Worm (Caenorhabditis elegans) whole organism, L2 larva: Measurements from ENCODE around the gene tpk-1.

Source experiments
- C34F6.9 ChIP-seq: fragments of 150-350 bp; optimal IDR thresholded peaks from 2 replicates; lab custom pipeline; 2014; ENCODE audit warnings: missing biosample characterization, missing genetic modification characterization
- F13H6.1 ChIP-seq: sonication (generic microtip); optimal IDR thresholded peaks from 2 replicates; lab custom pipeline; 2016; ENCODE audit warnings: missing genetic modification characterization, missing compliant biosample characterization
- R02D3.7 ChIP-seq: fragments of 150-350 bp; optimal IDR thresholded peaks from 2 replicates; lab custom pipeline; 2014; ENCODE audit warnings: missing biosample characterization, missing genetic modification characterization
- Y55F3AM.14 ChIP-seq: fragments of 200-800 bp; sonication (Bioruptor generic); optimal IDR thresholded peaks from 2 replicates; lab custom pipeline; 2018; ENCODE audit warnings: mild to moderate bottlenecking, missing genetic modification characterization, missing compliant biosample characterization
- ZK546.5 ChIP-seq: sonication (generic microtip); optimal IDR thresholded peaks from 2 replicates; lab custom pipeline; 2017; ENCODE audit warnings: missing biosample characterization, missing genetic modification characterization
- alr-1 ChIP-seq: fragments of 150-350 bp; optimal IDR thresholded peaks from 2 replicates; lab custom pipeline; 2014; ENCODE audit warnings: missing biosample characterization, missing genetic modification characterization
- ama-1 ChIP-seq: fragments of 150-350 bp; optimal IDR thresholded peaks from 2 replicates; lab custom pipeline; 2018; ENCODE audit warnings: inconsistent platforms
- blmp-1 ChIP-seq: sonication (generic microtip); optimal IDR thresholded peaks from 2 replicates; lab custom pipeline; 2017; ENCODE audit warnings: missing genetic modification characterization, mild to moderate bottlenecking, missing compliant biosample characterization, antibody characterized with exemption, moderate library complexity; ENCODE audit not compliant: insufficient read depth
- ceh-82 ChIP-seq: fragments of 150-350 bp; optimal IDR thresholded peaks from 2 replicates; lab custom pipeline; 2014; ENCODE audit warnings: missing biosample characterization, missing genetic modification characterization
- crh-2 ChIP-seq: sonication (generic microtip); optimal IDR thresholded peaks from 2 replicates; lab custom pipeline; 2017; ENCODE audit warnings: missing biosample characterization, missing genetic modification characterization
- egl-27 ChIP-seq: sonication (generic microtip); optimal IDR thresholded peaks from 3 replicates; lab custom pipeline; 2017; ENCODE audit warnings: missing biosample characterization, missing genetic modification reagents, missing genetic modification characterization
- elt-1 ChIP-seq: fragments of 150-350 bp; optimal IDR thresholded peaks from 2 replicates; lab custom pipeline; 2014; ENCODE audit warnings: missing biosample characterization, missing genetic modification characterization
- fos-1 ChIP-seq: fragments of 150-350 bp; optimal IDR thresholded peaks from 2 replicates; lab custom pipeline; 2014; ENCODE audit warnings: missing biosample characterization, missing genetic modification characterization
- gmeb-1 ChIP-seq: fragments of 150-350 bp; optimal IDR thresholded peaks from 2 replicates; lab custom pipeline; 2014; ENCODE audit warnings: missing biosample characterization, missing genetic modification characterization
- lin-39 ChIP-seq: fragments of 150-350 bp; optimal IDR thresholded peaks from 2 replicates; lab custom pipeline; 2014; ENCODE audit warnings: missing biosample characterization, missing genetic modification reagents, missing genetic modification characterization
- lsy-2 ChIP-seq, 2 experiments: fragments of 150-350 bp in 1 of 2; sonication (generic microtip) in 1 of 2; optimal IDR thresholded peaks; 2 replicates each; lab custom pipeline; 2014 to 2017; ENCODE audit warnings: missing biosample characterization in 2 of 2, missing genetic modification characterization in 2 of 2
- mbf-1 ChIP-seq: sonication (generic microtip); optimal IDR thresholded peaks from 2 replicates; lab custom pipeline; 2017; ENCODE audit warnings: missing biosample characterization, missing genetic modification characterization
- mdl-1 ChIP-seq, 2 experiments: fragments of 150-350 bp in 1 of 2; sonication (generic microtip) in 1 of 2; optimal IDR thresholded peaks; 2 replicates each; lab custom pipeline; 2017; ENCODE audit warnings: missing biosample characterization in 2 of 2, missing genetic modification characterization in 2 of 2
- nhr-11 ChIP-seq: fragments of 150-350 bp; optimal IDR thresholded peaks from 2 replicates; lab custom pipeline; 2014; ENCODE audit warnings: missing biosample characterization, missing genetic modification characterization
- nhr-12 ChIP-seq: fragments of 150-350 bp; optimal IDR thresholded peaks from 2 replicates; lab custom pipeline; 2014; ENCODE audit warnings: missing biosample characterization, missing genetic modification characterization
- nhr-129 ChIP-seq: fragments of 150-350 bp; optimal IDR thresholded peaks from 2 replicates; lab custom pipeline; 2014; ENCODE audit warnings: missing biosample characterization, missing genetic modification characterization
- nhr-21 ChIP-seq: fragments of 150-350 bp; optimal IDR thresholded peaks from 2 replicates; lab custom pipeline; 2014; ENCODE audit warnings: missing biosample characterization, missing genetic modification characterization
- nhr-23 ChIP-seq: fragments of 150-350 bp; optimal IDR thresholded peaks from 2 replicates; lab custom pipeline; 2014; ENCODE audit warnings: missing biosample characterization, missing genetic modification reagents, missing genetic modification characterization
- nhr-237 ChIP-seq: fragments of 150-350 bp; optimal IDR thresholded peaks from 2 replicates; lab custom pipeline; 2014; ENCODE audit warnings: missing biosample characterization, missing genetic modification characterization
- nhr-25 ChIP-seq: fragments of 150-350 bp; sonication (generic microtip); optimal IDR thresholded peaks from 3 replicates; lab custom pipeline; 2014; ENCODE audit warnings: missing biosample characterization, missing genetic modification characterization
- nhr-6 ChIP-seq: fragments of 150-350 bp; optimal IDR thresholded peaks from 2 replicates; lab custom pipeline; 2014; ENCODE audit warnings: missing biosample characterization, missing genetic modification characterization
- sem-4 ChIP-seq: fragments of 150-350 bp; optimal IDR thresholded peaks from 2 replicates; lab custom pipeline; 2014; ENCODE audit warnings: missing biosample characterization, missing genetic modification reagents, missing genetic modification characterization
- skn-1 ChIP-seq: sonication (generic microtip); optimal IDR thresholded peaks from 2 replicates; lab custom pipeline; 2017; ENCODE audit warnings: missing biosample characterization, missing genetic modification characterization
- sma-3 ChIP-seq: sonication (generic microtip); optimal IDR thresholded peaks from 2 replicates; lab custom pipeline; 2016; ENCODE audit warnings: missing genetic modification reagents, missing genetic modification characterization, missing compliant biosample characterization
- sma-9 ChIP-seq, 2 experiments: fragments of 150-350 bp in 1 of 2; sonication (generic microtip) in 1 of 2; optimal IDR thresholded peaks; 2 replicates each; lab custom pipeline; 2014 to 2016; ENCODE audit warnings: missing genetic modification characterization in 2 of 2, mild to moderate bottlenecking in 1 of 2, missing biosample characterization in 1 of 2, missing compliant biosample characterization in 1 of 2, missing genetic modification reagents in 1 of 2, moderate library complexity in 1 of 2
- snpc-4 ChIP-seq: fragments of 150-350 bp; optimal IDR thresholded peaks from 2 replicates; lab custom pipeline; 2014; ENCODE audit warnings: missing biosample characterization, missing genetic modification characterization
- unc-39 ChIP-seq: fragments of 150-350 bp; optimal IDR thresholded peaks from 2 replicates; lab custom pipeline; 2014; ENCODE audit warnings: missing biosample characterization, missing genetic modification characterization
- unc-55 ChIP-seq: fragments of 150-350 bp; sonication (generic microtip); optimal IDR thresholded peaks from 3 replicates; lab custom pipeline; 2014; ENCODE audit warnings: missing biosample characterization, missing genetic modification reagents, missing genetic modification characterization
- ztf-1 ChIP-seq: fragments of 200-800 bp; sonication (Bioruptor generic); conservative IDR thresholded peaks from 2 replicates; pipeline ENCODE4 v1.3.6; 2022; ENCODE audit warnings: missing genetic modification characterization, missing compliant biosample characterization
- ztf-11 ChIP-seq: sonication (generic microtip); optimal IDR thresholded peaks from 2 replicates; lab custom pipeline; 2017; ENCODE audit warnings: missing biosample characterization, missing genetic modification characterization
- ztf-4 ChIP-seq: fragments of 150-350 bp; optimal IDR thresholded peaks from 2 replicates; lab custom pipeline; 2014; ENCODE audit warnings: missing biosample characterization, missing genetic modification characterization

The tpk-1 gene

DNA sequence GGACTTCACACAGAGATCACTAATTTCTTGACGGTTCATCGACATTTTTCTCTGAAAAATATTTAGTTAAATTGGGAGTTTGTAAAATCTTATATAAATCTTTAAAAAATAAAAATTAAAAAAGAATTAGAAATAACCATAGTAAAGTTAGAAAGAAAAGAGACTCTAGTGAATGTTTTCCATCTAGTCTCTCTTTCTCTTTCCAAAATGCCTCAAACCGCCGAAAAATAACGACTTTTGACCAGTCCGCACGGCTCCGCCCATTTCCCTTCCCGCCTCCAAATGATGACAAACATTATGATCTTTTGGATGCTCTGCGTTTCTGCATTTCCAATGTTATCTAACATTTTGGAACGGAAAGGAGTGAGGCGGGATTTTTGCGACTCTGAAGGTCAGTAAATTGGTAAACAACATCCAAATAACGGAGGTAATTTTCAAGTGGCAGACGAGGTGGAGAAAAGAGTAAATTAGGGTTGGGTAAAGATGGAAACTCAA is 11.3 kb downstream of the tpk-1 start, which contains the start of gene glb-1:
Gene glb-1 (minus strand): TSS at position 51 of the 495 bp plus-strand sequence.
- TF ChIP-seq ztf-1 (GFP tag; lab: Robert Waterston, UW) (no peak), nhr-129 (tag; lab: Kevin White, UChicago) (peak; percentile 4), nhr-25 (tag; lab: Kevin White, UChicago) (peak; percentile 65)

DNA sequence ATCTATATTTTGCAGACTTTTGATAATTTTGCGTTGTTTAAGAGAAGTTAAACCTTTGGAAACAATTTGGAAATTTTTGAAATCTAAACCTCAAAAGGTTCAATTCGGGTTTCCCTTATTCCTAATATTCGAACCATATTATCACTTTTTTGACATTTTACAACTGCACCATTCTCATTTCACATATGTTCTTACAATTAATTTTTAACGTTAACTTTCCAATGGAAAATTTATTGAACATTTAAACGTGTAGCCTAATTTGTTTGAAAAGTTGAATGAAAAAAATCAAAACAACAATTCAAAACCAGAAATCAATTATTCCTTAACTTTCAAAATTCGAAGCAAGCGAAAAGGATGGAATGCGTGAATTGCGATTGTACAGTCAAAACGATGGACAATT is 12.0 kb downstream of the tpk-1 start, which contains the start of gene ZK637.12:
Gene ZK637.12 (plus strand): TSS at position 301 of the 400 bp plus-strand sequence.
- TF ChIP-seq R02D3.7 (tag; lab: Kevin White, UChicago): no peak
- no peak for TF ChIP-seq ama-1 (lab: Kevin White, UChicago)
- no peak for TF ChIP-seq nhr-21 (tag; lab: Kevin White, UChicago)

DNA sequence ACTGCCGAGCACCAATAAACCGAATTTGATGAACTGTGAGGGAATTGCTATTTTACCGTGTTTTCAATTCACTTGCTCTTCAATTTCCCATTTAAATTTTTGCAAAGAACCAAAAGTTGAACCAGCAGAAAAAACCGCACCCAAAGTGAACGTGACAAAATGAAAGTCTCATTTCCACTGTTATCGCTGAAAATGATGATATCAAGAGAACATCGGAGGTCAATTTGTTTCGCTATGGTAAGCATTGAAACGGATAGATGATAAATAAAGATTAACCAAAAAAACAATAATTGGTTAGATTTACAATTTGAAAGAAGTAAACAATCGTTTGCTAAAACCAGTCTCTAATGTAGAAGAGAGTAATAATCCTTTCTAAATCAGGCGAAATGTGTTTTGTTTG is 13.6 kb downstream of the tpk-1 start:
- no peak for TF ChIP-seq sem-4
- no peak for TF ChIP-seq ztf-11 (tag; lab: Kevin White, UChicago)
- peak; percentile 58 for TF ChIP-seq sma-9 (GFP tag; optimal IDR thresholded peaks at IDR 0.05; lab: Kevin White, UChicago)
- no peak for TF ChIP-seq sma-9 (tag; optimal IDR thresholded peaks at IDR 0.05; lab: Kevin White, UChicago)
- peak; percentile 16 for TF ChIP-seq fos-1
- TF ChIP-seq skn-1 (tag; lab: Kevin White, UChicago): no peak
- TF ChIP-seq F13H6.1 (tag; lab: Kevin White, UChicago): no peak
- TF ChIP-seq nhr-129 (tag; lab: Kevin White, UChicago): no peak
- TF ChIP-seq mdl-1 (tag; optimal IDR thresholded peaks at IDR 0.05; lab: Kevin White, UChicago): no peak
- TF ChIP-seq nhr-25 (tag; lab: Kevin White, UChicago): no peak
- no peak for TF ChIP-seq snpc-4
- TF ChIP-seq, all 48 proteins: peak for 2

- TF ChIP-seq ztf-1 (GFP tag; lab: Robert Waterston, UW): no peak
- TF ChIP-seq mbf-1: no peak
- TF ChIP-seq Y55F3AM.14 (GFP tag; lab: Kevin White, UChicago): no peak
- no peak for TF ChIP-seq elt-1
- no peak for TF ChIP-seq ztf-11 (tag; lab: Kevin White, UChicago)
- no peak for TF ChIP-seq nhr-23 (tag; lab: Kevin White, UChicago)
- no peak for TF ChIP-seq lin-39
- no peak for TF ChIP-seq ztf-4 (tag; lab: Kevin White, UChicago)
- no peak for TF ChIP-seq nhr-21 (tag; lab: Kevin White, UChicago)
- TF ChIP-seq nhr-237 (tag; lab: Kevin White, UChicago): no peak
- peak; percentile 6 for TF ChIP-seq C34F6.9 (tag; lab: Kevin White, UChicago)
- no peak for TF ChIP-seq nhr-12 (tag; lab: Kevin White, UChicago)
- peak; percentile 12 for TF ChIP-seq sem-4
- TF ChIP-seq gmeb-1: peak; percentile 1
- no peak for TF ChIP-seq lsy-2 (tag; optimal IDR thresholded peaks at IDR 0.05; lab: Kevin White, UChicago)
- no peak for TF ChIP-seq R02D3.7 (tag; lab: Kevin White, UChicago)
- no peak for TF ChIP-seq unc-39 (tag; lab: Kevin White, UChicago)
- no peak for TF ChIP-seq F13H6.1 (tag; lab: Kevin White, UChicago)
- TF ChIP-seq nhr-25 (tag; lab: Kevin White, UChicago): no peak
- no peak for TF ChIP-seq nhr-6
- no peak for TF ChIP-seq unc-55
- TF ChIP-seq fos-1: peak; percentile 19
- no peak for TF ChIP-seq egl-27 (tag; lab: Kevin White, UChicago)
- no peak for TF ChIP-seq ZK546.5 (tag; lab: Kevin White, UChicago)
- peak; percentile 31 for TF ChIP-seq crh-2 (tag; lab: Kevin White, UChicago)
- no peak for TF ChIP-seq nhr-11 (tag; lab: Kevin White, UChicago)
- no peak for TF ChIP-seq ceh-82 (tag; lab: Kevin White, UChicago)
- TF ChIP-seq blmp-1: peak; percentile 88
- TF ChIP-seq skn-1 (tag; lab: Kevin White, UChicago): no peak
- no peak for TF ChIP-seq nhr-129 (tag; lab: Kevin White, UChicago)
- peak; percentile 28 for TF ChIP-seq sma-3
- no peak for TF ChIP-seq sma-9 (GFP tag; optimal IDR thresholded peaks at IDR 0.05; lab: Kevin White, UChicago)
- TF ChIP-seq sma-9 (tag; optimal IDR thresholded peaks at IDR 0.05; lab: Kevin White, UChicago): no peak
- TF ChIP-seq alr-1: no peak
These were observed 14.6 kb downstream of the tpk-1 start for ce11 chrIII:8926512-8926911.
